Worm (Caenorhabditis elegans) whole organism, L4/young adult: ENCODE data around the gene F42C5.4.

Experiments used
- W03F9.2 ChIP-seq: fragments of 150-350 bp; optimal IDR thresholded peaks from 2 replicates; lab custom pipeline; 2014; ENCODE audit warnings: missing biosample characterization, missing genetic modification characterization
- dao-5 ChIP-seq: sonication (generic microtip); optimal IDR thresholded peaks from 2 replicates; lab custom pipeline; 2016; ENCODE audit warnings: missing genotype, missing genetic modification characterization, moderate library complexity, missing compliant biosample characterization
- him-1 ChIP-seq: sonication (generic microtip); optimal IDR thresholded peaks from 2 replicates; lab custom pipeline; 2016; ENCODE audit warnings: missing genotype, missing genetic modification reagents, missing genetic modification characterization, missing compliant biosample characterization

- no peak for TF ChIP-seq dao-5 (tag; lab: Kevin White, UChicago)
- TF ChIP-seq him-1: no peak
- TF ChIP-seq W03F9.2 (tag; lab: Kevin White, UChicago): no peak
Observed at ce11 chrIV:7318900-7319299, 27.0 kb upstream of the F42C5.4 start.
